Fruit fly (Drosophila melanogaster): ENCODE data around the gene Nep1.

Gene Nep1

DNA sequence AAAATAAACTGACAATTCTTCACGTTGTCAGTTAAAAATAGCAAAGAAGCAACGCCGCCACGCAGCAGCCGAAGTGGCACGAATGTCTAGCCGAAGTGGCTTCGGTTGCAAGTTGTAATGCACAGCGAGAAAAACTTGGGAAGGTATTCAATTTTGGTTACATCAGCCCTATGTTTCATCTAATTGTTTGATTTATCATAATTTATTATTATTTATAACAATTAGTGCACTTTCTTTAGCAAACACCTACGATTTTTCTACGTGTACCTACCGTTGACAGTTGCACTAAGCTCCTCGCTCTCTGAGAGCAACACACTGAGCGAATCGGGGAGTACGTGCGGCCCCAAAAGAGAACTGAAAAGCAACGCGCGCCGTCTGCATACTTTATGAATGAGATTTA, 16.2 kb upstream of the Nep1 start, which contains the start of gene Tsp5D (continued):
- TF ChIP-seq usp (GFP tag; optimal IDR thresholded peaks at IDR 0.05) (no peak), fd64A (GFP tag; optimal IDR thresholded peaks at IDR 0.05) (peak; percentile 89), abd-A (tag; optimal IDR thresholded peaks at IDR 0.05) (no peak), CG30431 (GFP tag; optimal IDR thresholded peaks at IDR 0.05) (peak; percentile 84), Dek (tag; optimal IDR thresholded peaks at IDR 0.05) (peak; percentile 75), CG17385 (GFP tag; optimal IDR thresholded peaks at IDR 0.05) (peak; percentile 91), CG31365 (tag; optimal IDR thresholded peaks at IDR 0.05) (peak; percentile 74), cwo (GFP tag; optimal IDR thresholded peaks at IDR 0.05) (peak; percentile 78), toy (GFP tag; IDR thresholded peaks at IDR 0.05) (peak; percentile 74), CG33213 (GFP tag; optimal IDR thresholded peaks at IDR 0.05) (peak; percentile 49), Pdp1 (GFP tag; optimal IDR thresholded peaks at IDR 0.05) (peak; percentile 29 to 43), stc (GFP tag; IDR thresholded peaks at IDR 0.05) (peak; percentile 95), Lpt (GFP tag; optimal IDR thresholded peaks at IDR 0.05) (no peak), HLH3B (GFP tag; IDR thresholded peaks at IDR 0.05) (peak; percentile 98), oc (tag; optimal IDR thresholded peaks at IDR 0.05) (peak; percentile 95), hth (optimal IDR thresholded peaks at IDR 0.05) (no peak), CG16863 (GFP tag; optimal IDR thresholded peaks at IDR 0.05) (peak; percentile 58), CG12744 (GFP tag; optimal IDR thresholded peaks at IDR 0.05) (peak; percentile 47), CG12942 (GFP tag; optimal IDR thresholded peaks at IDR 0.05) (peak; percentile 83), nerfin-1 (tag; optimal IDR thresholded peaks at IDR 0.05) (peak; percentile 90), Poxn (GFP tag; IDR thresholded peaks at IDR 0.05) (no peak), nerfin-2 (GFP tag; IDR thresholded peaks at IDR 0.05; ENCODE audit: partially characterized antibody) (no peak), dati (GFP tag; IDR thresholded peaks at IDR 0.05) (peak; percentile 86), CG14965 (GFP tag; optimal IDR thresholded peaks at IDR 0.05; ENCODE audit: borderline replicate concordance) (no peak), PHDP (tag; optimal IDR thresholded peaks at IDR 0.05) (peak; percentile 91), CG3281 (GFP tag; optimal IDR thresholded peaks at IDR 0.05) (peak; percentile 75)

DNA sequence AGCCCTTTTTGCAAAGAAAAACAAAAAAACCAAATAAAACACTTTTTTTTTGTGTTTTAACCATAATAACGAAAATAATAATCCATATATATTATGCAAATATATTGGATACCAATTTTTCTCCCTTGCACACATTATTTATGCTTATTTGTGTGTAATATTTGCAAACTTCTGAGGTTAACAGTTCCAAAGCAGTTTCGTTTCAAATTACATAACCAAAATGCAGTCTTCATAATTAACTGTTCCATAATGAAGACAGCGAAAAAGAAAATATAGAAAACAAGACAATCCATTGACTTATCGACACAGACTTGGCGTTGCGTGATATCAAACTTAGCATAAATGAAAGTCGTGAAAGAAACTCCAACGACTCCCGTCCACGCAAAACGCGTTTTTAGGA, 15.4 kb upstream of the Nep1 start:
- TF ChIP-seq Pdp1 (GFP tag; optimal IDR thresholded peaks at IDR 0.05) (peak in 1 of 2 experiments; percentile 52), CG9727 (GFP tag; optimal IDR thresholded peaks at IDR 0.05) (no peak)

DNA sequence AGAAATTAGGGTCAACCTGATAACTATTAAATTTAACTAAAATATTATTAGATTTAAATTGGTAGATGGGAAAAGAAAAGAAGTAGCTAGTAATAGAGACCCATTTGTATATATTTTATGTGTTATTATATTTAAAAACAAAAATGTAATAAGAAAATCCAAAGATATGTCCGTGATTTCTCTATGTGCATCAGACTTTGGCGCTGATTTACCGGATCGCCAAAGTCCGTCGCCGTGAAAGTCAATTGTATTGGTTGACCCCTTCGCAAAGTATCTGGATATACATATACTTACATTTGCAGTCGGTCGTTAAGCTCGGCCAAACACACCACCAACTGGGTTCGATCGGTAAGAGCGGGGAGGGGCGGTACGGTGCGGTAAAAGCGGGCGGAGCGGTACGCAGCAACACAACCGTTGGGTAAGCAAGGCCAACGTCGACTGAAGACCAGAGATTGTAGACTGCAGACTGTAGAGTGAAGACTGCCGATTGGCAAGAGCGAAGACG, 13.9 kb upstream of the Nep1 start:
- no peak for TF ChIP-seq bbx (GFP tag; IDR thresholded peaks at IDR 0.05; ENCODE audit: partially characterized antibody)
- peak in 1 of 2 experiments; percentile 66 for TF ChIP-seq Hr51 (GFP tag; optimal IDR thresholded peaks at IDR 0.05)
- TF ChIP-seq Xrp1 (GFP tag; IDR thresholded peaks at IDR 0.05) = peak; percentile 29; the same call in 1 of the 2 replicates
- peak; percentile 23 for TF ChIP-seq CG2875 (GFP tag; optimal IDR thresholded peaks at IDR 0.05)
- peak; percentile 14 for TF ChIP-seq ewg (GFP tag; optimal IDR thresholded peaks at IDR 0.05)
- no peak for TF ChIP-seq psq (GFP tag; optimal IDR thresholded peaks at IDR 0.05)
- peak in 1 of 2 experiments; percentile 24 for TF ChIP-seq Pdp1 (GFP tag; optimal IDR thresholded peaks at IDR 0.05)
- TF ChIP-seq prd (optimal IDR thresholded peaks at IDR 0.05) = no peak
- 0 out of 3 replicates have a peak, but pooled peaks have one; percentile 23 for TF ChIP-seq prd (GFP tag; IDR thresholded peaks at IDR 0.05)
- no peak; the same call in 1 of the 2 replicates for TF ChIP-seq lmd (GFP tag; IDR thresholded peaks at IDR 0.05)
- no peak for TF ChIP-seq pnt (GFP tag; optimal IDR thresholded peaks at IDR 0.05)
- TF ChIP-seq CG11456 (GFP tag; IDR thresholded peaks at IDR 0.05) = no peak
- TF ChIP-seq her (GFP tag; optimal IDR thresholded peaks at IDR 0.05) = no peak
- peak; percentile 18 for TF ChIP-seq CG15269 (tag; optimal IDR thresholded peaks at IDR 0.05)
- TF ChIP-seq CG11695 (GFP tag; IDR thresholded peaks at IDR 0.05) = 0 out of 3 replicates have a peak, but pooled peaks have one; percentile 25
- TF ChIP-seq CG10431 (GFP tag; optimal IDR thresholded peaks at IDR 0.05) = peak; percentile 8
- TF ChIP-seq Gsc (GFP tag; IDR thresholded peaks at IDR 0.05) = no peak
- peak; percentile 30 for TF ChIP-seq CG7556 (GFP tag; optimal IDR thresholded peaks at IDR 0.05)
- peak; percentile 6; the same call in 1 of the 2 replicates for TF ChIP-seq chm (GFP tag; IDR thresholded peaks at IDR 0.05)
- peak; percentile 60 for TF ChIP-seq Deaf1 (tag; optimal IDR thresholded peaks at IDR 0.05)
- 0 out of 2 replicates have a peak, but pooled peaks have one; percentile 11 for TF ChIP-seq CG6689 (GFP tag; IDR thresholded peaks at IDR 0.05)
- TF ChIP-seq CG11504 (tag; optimal IDR thresholded peaks at IDR 0.05) = peak; percentile 72
- peak; percentile 24 for TF ChIP-seq D19A (tag; optimal IDR thresholded peaks at IDR 0.05)
